Worm (Caenorhabditis elegans) whole organism, L2 larva: ENCODE results near the gene mboa-4.

Experiments
- R02D3.7 ChIP-seq: fragments of 150-350 bp; optimal IDR thresholded peaks from 2 replicates; lab custom pipeline; 2014; ENCODE audit warnings: missing biosample characterization, missing genetic modification characterization
- ama-1 ChIP-seq: fragments of 150-350 bp; optimal IDR thresholded peaks from 2 replicates; lab custom pipeline; 2018; ENCODE audit warnings: inconsistent platforms
- ceh-16 ChIP-seq: fragments of 150-350 bp; optimal IDR thresholded peaks from 2 replicates; lab custom pipeline; 2014; ENCODE audit warnings: missing biosample characterization, missing genetic modification characterization
- elt-3 ChIP-seq: sonication (generic microtip); optimal IDR thresholded peaks from 2 replicates; lab custom pipeline; 2017; ENCODE audit warnings: missing biosample characterization, missing genetic modification characterization
- fos-1 ChIP-seq: fragments of 150-350 bp; optimal IDR thresholded peaks from 2 replicates; lab custom pipeline; 2014; ENCODE audit warnings: missing biosample characterization, missing genetic modification characterization
- gmeb-1 ChIP-seq: fragments of 150-350 bp; optimal IDR thresholded peaks from 2 replicates; lab custom pipeline; 2014; ENCODE audit warnings: missing biosample characterization, missing genetic modification characterization
- lin-13 ChIP-seq: fragments of 150-350 bp; optimal IDR thresholded peaks from 2 replicates; lab custom pipeline; 2014; ENCODE audit warnings: missing biosample characterization, missing genetic modification reagents, missing genetic modification characterization
- lsy-2 ChIP-seq, 2 experiments: fragments of 150-350 bp in 1 of 2; sonication (generic microtip) in 1 of 2; optimal IDR thresholded peaks; 2 replicates each; lab custom pipeline; 2014 to 2017; ENCODE audit warnings: missing biosample characterization in 2 of 2, missing genetic modification characterization in 2 of 2
- mbf-1 ChIP-seq: sonication (generic microtip); optimal IDR thresholded peaks from 2 replicates; lab custom pipeline; 2017; ENCODE audit warnings: missing biosample characterization, missing genetic modification characterization
- nhr-21 ChIP-seq: fragments of 150-350 bp; optimal IDR thresholded peaks from 2 replicates; lab custom pipeline; 2014; ENCODE audit warnings: missing biosample characterization, missing genetic modification characterization
- nhr-237 ChIP-seq: fragments of 150-350 bp; optimal IDR thresholded peaks from 2 replicates; lab custom pipeline; 2014; ENCODE audit warnings: missing biosample characterization, missing genetic modification characterization
- zag-1 ChIP-seq: fragments of 150-350 bp; optimal IDR thresholded peaks from 2 replicates; lab custom pipeline; 2014; ENCODE audit warnings: missing biosample characterization, missing genetic modification characterization
- ztf-11 ChIP-seq: sonication (generic microtip); optimal IDR thresholded peaks from 2 replicates; lab custom pipeline; 2017; ENCODE audit warnings: missing biosample characterization, missing genetic modification characterization

ce11 chrIV:11126004-11126027 is 34.0 kb downstream of the mboa-4 start, which contains the start of gene swsn-4:
- no peak for TF ChIP-seq ztf-11 (tag; lab: Kevin White, UChicago)
- no peak for TF ChIP-seq lin-13 (GFP tag; lab: Kevin White, UChicago)
- no peak for TF ChIP-seq lsy-2 (tag; optimal IDR thresholded peaks at IDR 0.05; lab: Kevin White, UChicago)
- no peak for TF ChIP-seq ceh-16 (tag; lab: Kevin White, UChicago)
- TF ChIP-seq gmeb-1 = no peak
- no peak for TF ChIP-seq nhr-21 (tag; lab: Kevin White, UChicago)
- TF ChIP-seq ama-1 (lab: Kevin White, UChicago) = no peak
- TF ChIP-seq nhr-237 (tag; lab: Kevin White, UChicago) = no peak
- TF ChIP-seq mbf-1 (tag; lab: Kevin White, UChicago) = no peak
- TF ChIP-seq zag-1 (tag; lab: Kevin White, UChicago) = no peak
- no peak for TF ChIP-seq fos-1 (tag; lab: Kevin White, UChicago)
- TF ChIP-seq R02D3.7 (tag; lab: Kevin White, UChicago) = no peak
- no peak for TF ChIP-seq elt-3 (tag; lab: Kevin White, UChicago)
